Worm (Caenorhabditis elegans) whole organism, L2 larva: ENCODE measurements around the gene frpr-10.

Source experiments
- lin-13 ChIP-seq: fragments of 150-350 bp; optimal IDR thresholded peaks from 2 replicates; lab custom pipeline; 2014; ENCODE audit warnings: missing biosample characterization, missing genetic modification reagents, missing genetic modification characterization
- nhr-23 ChIP-seq: fragments of 150-350 bp; optimal IDR thresholded peaks from 2 replicates; lab custom pipeline; 2014; ENCODE audit warnings: missing biosample characterization, missing genetic modification reagents, missing genetic modification characterization
- skn-1 ChIP-seq: sonication (generic microtip); optimal IDR thresholded peaks from 2 replicates; lab custom pipeline; 2017; ENCODE audit warnings: missing biosample characterization, missing genetic modification characterization
- ztf-4 ChIP-seq: fragments of 150-350 bp; optimal IDR thresholded peaks from 2 replicates; lab custom pipeline; 2014; ENCODE audit warnings: missing biosample characterization, missing genetic modification characterization

DNA sequence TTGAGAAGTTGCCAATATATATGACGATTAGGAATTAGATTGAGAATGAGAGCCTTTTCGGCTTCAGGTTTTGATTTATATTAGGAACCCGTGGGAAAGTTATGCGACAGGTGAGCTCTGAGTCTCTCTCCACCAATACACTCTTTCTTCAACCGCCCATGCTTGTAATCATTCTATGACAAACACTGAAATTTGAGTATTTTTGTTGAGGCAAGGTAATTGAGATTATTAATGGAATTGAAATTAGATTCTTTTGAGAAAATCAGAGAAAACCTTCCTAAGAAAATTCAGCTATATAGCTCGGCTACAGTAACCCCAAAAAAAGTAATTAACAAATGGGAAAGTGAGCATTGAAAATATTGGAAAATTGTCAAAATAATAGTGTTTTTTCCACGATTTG, 1.8 kb upstream of the frpr-10 start, which contains the start of gene ceh-19:
- TF ChIP-seq lin-13 (GFP tag; lab: Kevin White, UChicago) (no peak), ztf-4 (no peak), skn-1 (tag; lab: Kevin White, UChicago) (no peak), nhr-23 (tag; lab: Kevin White, UChicago) (no peak)
